Worm (Caenorhabditis elegans): ENCODE data around the gene ceh-89.

Gene ceh-89

DNA sequence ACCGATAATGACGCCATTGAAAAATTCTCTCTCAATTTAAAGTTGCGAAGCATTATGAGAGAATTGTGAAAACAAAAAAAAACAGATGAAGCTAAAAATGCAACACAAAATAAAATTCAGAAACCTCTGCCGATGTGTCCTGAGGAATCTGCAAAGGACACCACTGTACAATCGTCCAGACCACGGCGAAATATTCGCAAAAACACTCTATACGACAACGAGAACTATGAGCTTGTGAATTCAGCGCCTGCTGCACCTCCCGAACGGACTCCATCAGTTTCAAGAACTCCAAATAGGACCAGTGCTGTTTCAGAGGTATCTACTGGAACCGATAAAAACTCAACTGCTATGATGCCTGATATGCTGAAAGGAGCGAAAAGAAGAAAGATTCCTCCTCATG lies 39.3 kb upstream of the ceh-89 start:
- TF ChIP-seq efl-1 (optimal IDR thresholded peaks at IDR 0.05) (no peak), efl-1 (GFP tag; optimal IDR thresholded peaks at IDR 0.05 in 1 of 2) (peak in 1 of 2 experiments; percentile 42), unc-62 (GFP tag; optimal IDR thresholded peaks at IDR 0.05) (no peak)

DNA sequence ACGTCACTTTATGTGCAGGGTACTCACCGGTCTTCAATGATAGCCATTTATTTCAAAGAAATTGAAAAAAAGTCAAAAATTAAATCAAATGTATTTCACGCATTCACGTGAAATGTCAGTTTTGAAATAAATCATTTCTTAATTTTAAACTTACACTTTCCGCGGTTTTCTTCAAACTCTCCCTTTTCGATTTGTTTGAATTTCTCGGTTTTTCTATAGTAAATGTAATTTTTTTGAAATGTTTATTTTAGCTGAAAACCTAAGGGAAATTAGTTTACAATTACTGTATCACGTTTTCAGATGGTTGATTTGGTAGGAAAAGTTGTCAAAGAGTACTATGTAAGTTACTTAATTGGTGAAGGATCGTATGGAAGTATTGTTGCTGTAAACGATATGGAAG lies 33.5 kb upstream of the ceh-89 start, which contains the start of gene F16B12.7:
Gene F16B12.7 (plus strand): TSS at position 301 of the 400 bp plus-strand sequence.
- no peak for TF ChIP-seq fkh-8 (tag; optimal IDR thresholded peaks at IDR 0.05)
- TF ChIP-seq efl-1 (optimal IDR thresholded peaks at IDR 0.05): no peak
- TF ChIP-seq efl-1 (GFP tag; optimal IDR thresholded peaks at IDR 0.05 in 1 of 2): peak in 1 of 2 experiments; percentile 12
- TF ChIP-seq lin-14 (GFP tag; optimal IDR thresholded peaks at IDR 0.05): no peak
- TF ChIP-seq dpl-1 (GFP tag; optimal IDR thresholded peaks at IDR 0.05): no peak

DNA sequence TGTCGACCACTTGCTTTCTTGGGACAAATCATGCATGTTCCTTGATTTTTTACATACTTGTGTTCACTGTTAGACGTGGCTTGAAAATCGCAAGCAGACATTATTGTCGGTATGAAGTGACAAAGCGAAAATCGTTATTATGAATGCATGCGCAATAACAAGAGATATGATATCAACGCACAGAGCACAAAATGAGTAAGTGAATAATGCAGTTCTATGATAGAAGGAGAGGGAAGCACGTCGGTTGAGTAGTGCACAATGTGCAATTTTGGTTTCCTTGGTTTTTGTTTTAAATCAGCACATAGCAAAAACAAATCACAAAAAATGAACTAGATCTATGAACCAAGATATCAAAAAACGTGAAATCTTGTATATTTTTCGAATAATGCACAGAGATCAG lies 28.4 kb upstream of the ceh-89 start, which contains the start of gene nhr-281:
Gene nhr-281 (minus strand): TSS at position 101 of the 400 bp plus-strand sequence.
- no peak for TF ChIP-seq sox-4 (tag; optimal IDR thresholded peaks at IDR 0.05)
- no peak for TF ChIP-seq hpl-2 (GFP tag; optimal IDR thresholded peaks at IDR 0.05)
- no peak for TF ChIP-seq C16A3.4 (tag; optimal IDR thresholded peaks at IDR 0.05)
- TF ChIP-seq elt-3 (tag; optimal IDR thresholded peaks at IDR 0.05): no peak
- no peak for TF ChIP-seq lin-35 (GFP tag; optimal IDR thresholded peaks at IDR 0.05)
- TF ChIP-seq mab-9 (GFP tag; IDR thresholded peaks at IDR 0.05): no peak
- TF ChIP-seq snpc-4 (tag; optimal IDR thresholded peaks at IDR 0.05): no peak

DNA sequence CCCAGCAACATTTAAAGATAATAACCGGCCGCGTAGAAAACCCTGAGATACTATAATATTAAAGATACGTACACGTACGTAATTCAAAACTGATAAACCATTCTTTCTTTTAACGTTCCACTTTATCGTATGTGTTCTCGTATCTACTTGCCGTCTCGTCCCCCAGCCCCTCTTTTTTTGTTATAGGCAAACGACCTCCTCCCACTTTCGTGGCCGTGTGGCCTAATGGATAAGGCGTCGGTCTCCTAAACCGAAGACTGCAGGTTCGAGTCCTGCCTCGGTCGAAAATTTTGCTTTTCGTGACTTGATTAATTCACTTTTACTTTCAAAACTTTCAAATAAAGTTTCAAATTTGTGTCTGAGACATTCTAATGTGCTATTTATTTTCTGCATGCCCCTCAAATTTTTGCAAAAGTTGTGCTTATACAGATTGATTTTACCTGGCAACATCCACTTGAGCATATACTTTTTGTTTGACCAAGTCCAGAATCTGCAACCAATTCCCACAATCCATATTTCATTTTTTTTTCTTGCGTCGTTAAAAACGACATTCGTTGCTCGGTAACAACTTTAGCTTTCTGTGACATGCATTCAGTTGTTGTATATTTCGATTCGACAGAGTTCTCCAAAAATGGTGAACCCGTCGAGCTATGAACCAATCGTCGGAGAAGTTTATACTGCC lies 26.1 kb upstream of the ceh-89 start, which contains the start of gene F28H6.7:
Gene F28H6.7 (plus strand): TSS at position 632 of the 682 bp plus-strand sequence.
- no peak for TF ChIP-seq aly-2 (tag; optimal IDR thresholded peaks at IDR 0.05)
- peak; percentile 23 for TF ChIP-seq C16A3.4 (tag; optimal IDR thresholded peaks at IDR 0.05)
- no peak for TF ChIP-seq nhr-12 (tag; optimal IDR thresholded peaks at IDR 0.05)
- TF ChIP-seq pax-3 (tag; optimal IDR thresholded peaks at IDR 0.05): peak; percentile 8
- TF ChIP-seq efl-3 (GFP tag; optimal IDR thresholded peaks at IDR 0.05): no peak
- no peak for TF ChIP-seq nhr-11 (tag; optimal IDR thresholded peaks at IDR 0.05)
- no peak for TF ChIP-seq sptf-1 (tag; optimal IDR thresholded peaks at IDR 0.05)
- TF ChIP-seq lin-14 (GFP tag; optimal IDR thresholded peaks at IDR 0.05): no peak
- TF ChIP-seq mef-2 (tag; optimal IDR thresholded peaks at IDR 0.05): no peak
- no peak for TF ChIP-seq egl-13 (tag; optimal IDR thresholded peaks at IDR 0.05)
- peak in 1 of 2 experiments; percentile 8 for TF ChIP-seq ztf-11 (tag; optimal IDR thresholded peaks at IDR 0.05)
- no peak for TF ChIP-seq aha-1 (tag; optimal IDR thresholded peaks at IDR 0.05)
- peak; percentile 24 for TF ChIP-seq xbp-1 (tag; optimal IDR thresholded peaks at IDR 0.05)
- no peak for TF ChIP-seq ztf-4 (tag; optimal IDR thresholded peaks at IDR 0.05)
- TF ChIP-seq fos-1 (tag; optimal IDR thresholded peaks at IDR 0.05): peak; percentile 9
- TF ChIP-seq unc-86 (tag; optimal IDR thresholded peaks at IDR 0.05): no peak
- TF ChIP-seq ceh-88 (GFP tag; IDR thresholded peaks at IDR 0.05): no peak
- no peak for TF ChIP-seq nhr-84 (tag; optimal IDR thresholded peaks at IDR 0.05)
- TF ChIP-seq hlh-17 (GFP tag; optimal IDR thresholded peaks at IDR 0.05; ENCODE audit: borderline replicate concordance): no peak
- no peak for TF ChIP-seq alr-1 (tag; optimal IDR thresholded peaks at IDR 0.05; ENCODE audit: borderline replicate concordance)
- no peak for TF ChIP-seq unc-30 (tag; optimal IDR thresholded peaks at IDR 0.05)
- no peak for TF ChIP-seq Y116A8C.19 (tag; optimal IDR thresholded peaks at IDR 0.05; ENCODE audit: borderline replicate concordance)
- TF ChIP-seq nhr-47 (tag; optimal IDR thresholded peaks at IDR 0.05): peak; percentile 37
- no peak for TF ChIP-seq pqm-1 (tag; optimal IDR thresholded peaks at IDR 0.05)
- TF ChIP-seq elt-3 (tag; optimal IDR thresholded peaks at IDR 0.05): peak in 1 of 6 experiments; percentile 24
- TF ChIP-seq dsc-1 (tag; optimal IDR thresholded peaks at IDR 0.05): peak; percentile 43
- no peak for TF ChIP-seq nhr-237 (tag; optimal IDR thresholded peaks at IDR 0.05)
- TF ChIP-seq ceh-90 (tag; optimal IDR thresholded peaks at IDR 0.05): no peak
- TF ChIP-seq rnt-1 (tag; optimal IDR thresholded peaks at IDR 0.05): peak; percentile 39
- TF ChIP-seq nhr-71 (tag; optimal IDR thresholded peaks at IDR 0.05): peak; percentile 49
- no peak for TF ChIP-seq mep-1 (tag; optimal IDR thresholded peaks at IDR 0.05)
- no peak for TF ChIP-seq lin-15B (tag; optimal IDR thresholded peaks at IDR 0.05)
- peak; percentile 64 for TF ChIP-seq snu-23 (GFP tag; optimal IDR thresholded peaks at IDR 0.05)
- TF ChIP-seq blmp-1 (tag; optimal IDR thresholded peaks at IDR 0.05): peak; percentile 44
- no peak for TF ChIP-seq ceh-82 (tag; optimal IDR thresholded peaks at IDR 0.05)
- TF ChIP-seq hpl-2 (GFP tag; optimal IDR thresholded peaks at IDR 0.05): no peak
- no peak for TF ChIP-seq ceh-8 (GFP tag; optimal IDR thresholded peaks at IDR 0.05)
